Fruit fly (Drosophila melanogaster) whole organism, prepupa: ENCODE data around the gene CG31776.
A peak's percentile ranks its signal among the peaks of the same experiment; 100 is the strongest.

Source experiments
- CG10669 ChIP-seq: fragments of 200-800 bp; sonication (Bioruptor generic); optimal IDR thresholded peaks from 3 replicates; lab custom pipeline; 2018; ENCODE audit warnings: missing biosample characterization, mild to moderate bottlenecking, missing genetic modification characterization, moderate library complexity
- CG11294 ChIP-seq: fragments of 200-800 bp; sonication (Bioruptor generic); IDR thresholded peaks from 2 replicates; pipeline ENCODE4 v1.3.6; 2022; ENCODE audit warnings: missing biosample characterization, missing genetic modification characterization
- CG11762 ChIP-seq: fragments of 200-800 bp; sonication (Bioruptor generic); optimal IDR thresholded peaks from 3 replicates; lab custom pipeline; 2016; ENCODE audit warnings: missing biosample characterization, missing genetic modification characterization; ENCODE audit not compliant: insufficient read depth
- CG15336 ChIP-seq: fragments of 200-800 bp; sonication (Bioruptor generic); IDR thresholded peaks from 2 replicates; pipeline ENCODE4 v1.3.6; 2022; ENCODE audit warnings: missing biosample characterization, missing genetic modification characterization
- CG16779 ChIP-seq: fragments of 200-800 bp; sonication (Bioruptor generic); optimal IDR thresholded peaks from 3 replicates; lab custom pipeline; 2017; ENCODE audit warnings: missing biosample characterization, mild to moderate bottlenecking, missing genetic modification characterization
- CG3032 ChIP-seq: fragments of 200-800 bp; optimal IDR thresholded peaks from 2 replicates; lab custom pipeline; 2019; ENCODE audit warnings: missing biosample characterization, mild to moderate bottlenecking, missing genetic modification characterization, moderate library complexity
- CG32006 ChIP-seq: fragments of 200-800 bp; sonication (Bioruptor generic); optimal IDR thresholded peaks from 3 replicates; lab custom pipeline; 2017; ENCODE audit warnings: missing biosample characterization, mild to moderate bottlenecking, missing genetic modification characterization
- CG34406 ChIP-seq: fragments of 200-800 bp; sonication (Bioruptor generic); optimal IDR thresholded peaks from 3 replicates; lab custom pipeline; 2016; ENCODE audit warnings: missing biosample characterization, missing genetic modification characterization
- CG3919 ChIP-seq: fragments of 200-800 bp; sonication (Bioruptor generic); optimal IDR thresholded peaks from 3 replicates; lab custom pipeline; 2016; ENCODE audit warnings: missing biosample characterization, missing genetic modification characterization
- CG4318 ChIP-seq: fragments of 200-800 bp; sonication (Bioruptor generic); optimal IDR thresholded peaks from 3 replicates; lab custom pipeline; 2017; ENCODE audit warnings: missing biosample characterization, mild to moderate bottlenecking, missing genetic modification characterization
- CG6163 ChIP-seq: fragments of 200-800 bp; sonication (Bioruptor generic); IDR thresholded peaks from 3 replicates; pipeline ENCODE4 v1.3.6; 2022; ENCODE audit warnings: missing biosample characterization, missing genetic modification characterization
- CG6276 ChIP-seq: fragments of 200-800 bp; sonication (Bioruptor generic); optimal IDR thresholded peaks from 2 replicates; lab custom pipeline; 2017; ENCODE audit warnings: missing biosample characterization, mild to moderate bottlenecking, missing genetic modification characterization
- CG8119 ChIP-seq: fragments of 200-800 bp; sonication (Bioruptor generic); IDR thresholded peaks from 3 replicates; pipeline ENCODE4 v1.3.6; 2022; ENCODE audit warnings: missing biosample characterization, missing genetic modification characterization
- CG9139 ChIP-seq: fragments of 200-800 bp; sonication (Bioruptor generic); optimal IDR thresholded peaks from 3 replicates; lab custom pipeline; 2017; ENCODE audit warnings: missing biosample characterization, mild to moderate bottlenecking, missing genetic modification characterization
- Eip75B ChIP-seq: fragments of 200-800 bp; sonication (Bioruptor generic); optimal IDR thresholded peaks from 3 replicates; lab custom pipeline; 2016; ENCODE audit warnings: missing biosample characterization, missing genetic modification characterization
- Eip78C ChIP-seq: fragments of 200-800 bp; sonication (Bioruptor generic); peaks from one replicate; lab custom pipeline; 2016; ENCODE audit warnings: missing biosample characterization, missing genetic modification characterization
- Ets21C ChIP-seq: fragments of 200-800 bp; sonication (Bioruptor generic); optimal IDR thresholded peaks from 3 replicates; lab custom pipeline; 2016; ENCODE audit warnings: missing biosample characterization, missing genetic modification characterization
- Ets96B ChIP-seq: fragments of 200-800 bp; optimal IDR thresholded peaks from 2 replicates; lab custom pipeline; 2019; ENCODE audit warnings: missing biosample characterization, mild to moderate bottlenecking, missing genetic modification characterization, moderate library complexity
- Hr4 ChIP-seq: fragments of 200-800 bp; sonication (Bioruptor generic); optimal IDR thresholded peaks from 3 replicates; lab custom pipeline; 2016; ENCODE audit warnings: missing biosample characterization, missing genetic modification characterization
- OdsH ChIP-seq: fragments of 200-800 bp; sonication (Bioruptor generic); optimal IDR thresholded peaks from 3 replicates; lab custom pipeline; 2016; ENCODE audit warnings: missing biosample characterization, missing genetic modification characterization
- Sox102F ChIP-seq: fragments of 200-800 bp; sonication (Bioruptor generic); optimal IDR thresholded peaks from 2 replicates; lab custom pipeline; 2016; ENCODE audit warnings: missing biosample characterization, mild to moderate bottlenecking, missing genetic modification characterization
- Sox14 ChIP-seq: fragments of 200-800 bp; sonication (Bioruptor generic); optimal IDR thresholded peaks from 3 replicates; lab custom pipeline; 2016; ENCODE audit warnings: missing biosample characterization, missing genetic modification characterization
- Sox15 ChIP-seq: fragments of 200-800 bp; sonication (Bioruptor generic); optimal IDR thresholded peaks from 3 replicates; lab custom pipeline; 2016; ENCODE audit warnings: missing biosample characterization, missing genetic modification characterization
- achi ChIP-seq: fragments of 200-800 bp; sonication (Bioruptor generic); optimal IDR thresholded peaks from 3 replicates; lab custom pipeline; 2016; ENCODE audit warnings: missing biosample characterization, missing genetic modification characterization
- acj6 ChIP-seq: fragments of 200-800 bp; sonication (Bioruptor generic); optimal IDR thresholded peaks from 3 replicates; lab custom pipeline; 2016; ENCODE audit warnings: missing biosample characterization, missing genetic modification characterization
- dsx ChIP-seq: fragments of 200-800 bp; optimal IDR thresholded peaks from 3 replicates; lab custom pipeline; 2019; ENCODE audit warnings: missing biosample characterization, mild to moderate bottlenecking, missing genetic modification characterization, moderate library complexity; ENCODE audit not compliant: poor library complexity, severe bottlenecking
- eg ChIP-seq: fragments of 200-800 bp; sonication (Bioruptor generic); IDR thresholded peaks from 3 replicates; pipeline ENCODE4 v1.3.6; 2022; ENCODE audit warnings: missing biosample characterization, missing genetic modification characterization
- fd59A ChIP-seq: fragments of 200-800 bp; sonication (Bioruptor generic); optimal IDR thresholded peaks from 2 replicates; lab custom pipeline; 2017; ENCODE audit warnings: missing biosample characterization, mild to moderate bottlenecking, missing genetic modification characterization, missing genetic modification reagents
- fkh ChIP-seq: fragments of 200-800 bp; sonication (Bioruptor generic); optimal IDR thresholded peaks from 3 replicates; lab custom pipeline; 2017; ENCODE audit warnings: missing biosample characterization, mild to moderate bottlenecking, missing genetic modification characterization, moderate library complexity
- net ChIP-seq: fragments of 200-800 bp; sonication (Bioruptor generic); optimal IDR thresholded peaks from 3 replicates; lab custom pipeline; 2016; ENCODE audit warnings: missing biosample characterization, missing genetic modification characterization
- pdm3 ChIP-seq: fragments of 200-800 bp; sonication (Bioruptor generic); optimal IDR thresholded peaks from 3 replicates; lab custom pipeline; 2016; ENCODE audit warnings: missing biosample characterization, missing genetic modification characterization
- ss ChIP-seq, 2 experiments: fragments of 200-800 bp; sonication (Bioruptor generic); optimal IDR thresholded peaks; 2 replicates in 1 of 2; 3 replicates in 1 of 2; lab custom pipeline; 2017 to 2018; ENCODE audit warnings: mild to moderate bottlenecking in 2 of 2, missing biosample characterization in 2 of 2, missing genetic modification characterization in 2 of 2, moderate library complexity in 1 of 2
- topi ChIP-seq: fragments of 200-800 bp; sonication (Bioruptor generic); optimal IDR thresholded peaks from 3 replicates; lab custom pipeline; 2016; ENCODE audit warnings: missing biosample characterization, missing genetic modification characterization
- vri ChIP-seq: fragments of 200-800 bp; sonication (Bioruptor generic); optimal IDR thresholded peaks from 3 replicates; lab custom pipeline; 2016; ENCODE audit warnings: missing biosample characterization, mild to moderate bottlenecking, missing genetic modification characterization

The CG31776 gene

dm6 chr2L:3469869-3470268, at the start of gene CG31776, which contains the start of gene Pif1:
TSS of gene CG31776 (plus strand) at chr2L:3470182.
TSS of gene Pif1 (minus strand) at chr2L:3470004.
- TF ChIP-seq CG34406 (GFP tag; lab: Kevin White, UChicago) (no peak), vri (GFP tag; lab: Kevin White, UChicago) (no peak), CG32006 (no peak), OdsH (GFP tag; lab: Kevin White, UChicago) (no peak), eg (GFP tag; lab: Robert Waterston, UW) (no peak), CG16779 (tag; lab: Kevin White, UChicago) (no peak), Sox102F (GFP tag; lab: Kevin White, UChicago) (no peak), achi (GFP tag; lab: Kevin White, UChicago) (no peak), CG11762 (GFP tag; lab: Kevin White, UChicago) (no peak), pdm3 (no peak), Eip78C (GFP tag; lab: Kevin White, UChicago) (no peak), CG4318 (no peak), Ets21C (GFP tag; lab: Kevin White, UChicago) (no peak), Sox14 (GFP tag; lab: Kevin White, UChicago) (no peak), fd59A (GFP tag; lab: Kevin White, UChicago) (no peak), CG9139 (no peak), dsx (GFP tag; lab: Kevin White, UChicago) (no peak), CG11294 (GFP tag; lab: Robert Waterston, UW) (no peak), topi (GFP tag; lab: Kevin White, UChicago) (no peak)

- peak; percentile 50 for TF ChIP-seq Eip78C (GFP tag; lab: Kevin White, UChicago)
- TF ChIP-seq OdsH (GFP tag; lab: Kevin White, UChicago), result no peak
- TF ChIP-seq CG6163 (GFP tag; lab: Robert Waterston, UW), result peak; percentile 6; the same call in 1 of the 3 replicates
- TF ChIP-seq CG3919 (GFP tag; lab: Kevin White, UChicago), result peak; percentile 10
- peak; percentile 13; the same call in 1 of the 3 replicates for TF ChIP-seq eg (GFP tag; lab: Robert Waterston, UW)
- 0 out of 2 replicates have a peak, but pooled peaks have one; percentile 9 for TF ChIP-seq CG15336 (GFP tag; lab: Robert Waterston, UW)
- TF ChIP-seq CG16779 (tag; lab: Kevin White, UChicago), result no peak
These were observed 47.2 kb upstream of the CG31776 start for dm6 chr2L:3422753-3423152.

- no peak for TF ChIP-seq CG10669 (GFP tag; lab: Kevin White, UChicago)
- peak; percentile 33 for TF ChIP-seq CG3032 (tag; lab: Kevin White, UChicago)
These were observed 44.0 kb upstream of the CG31776 start for dm6 chr2L:3425947-3426346.

- TF ChIP-seq topi (GFP tag; lab: Kevin White, UChicago) (no peak), Eip75B (no peak), net (GFP tag; lab: Kevin White, UChicago) (no peak), fd59A (GFP tag; lab: Kevin White, UChicago) (no peak), CG16779 (tag; lab: Kevin White, UChicago) (no peak), Ets96B (tag; lab: Kevin White, UChicago) (no peak), eg (GFP tag; lab: Robert Waterston, UW) (0 out of 3 replicates have a peak, but pooled peaks have one; percentile 31), ss (GFP tag; optimal IDR thresholded peaks at IDR 0.05; lab: Kevin White, UChicago) (peak in 1 of 2 experiments; percentile 18), fkh (GFP tag; lab: Kevin White, UChicago) (no peak)
- TF ChIP-seq, all 60 proteins: peak for 2
These were observed 43.2 kb upstream of the CG31776 start, which contains the start of gene Pgant2 for dm6 chr2L:3426669-3427232. TSS of gene Pgant2 (minus strand) at chr2L:3426719.

- TF ChIP-seq CG6276 (GFP tag; lab: Kevin White, UChicago) (peak; percentile 37), Hr4 (GFP tag; lab: Kevin White, UChicago) (peak; percentile 70), CG6163 (GFP tag; lab: Robert Waterston, UW) (no peak), CG32006 (peak; percentile 39), acj6 (GFP tag; lab: Kevin White, UChicago) (no peak), OdsH (GFP tag; lab: Kevin White, UChicago) (peak; percentile 8), CG8119 (peak; percentile 71), eg (GFP tag; lab: Robert Waterston, UW) (peak; percentile 70; the same call in 2 of the 3 replicates), Sox15 (GFP tag; lab: Kevin White, UChicago) (no peak), pdm3 (peak; percentile 36), CG15336 (GFP tag; lab: Robert Waterston, UW) (peak; percentile 70), Eip78C (GFP tag; lab: Kevin White, UChicago) (peak; percentile 40)
These were observed 41.4 kb upstream of the CG31776 start for dm6 chr2L:3428419-3429097.
